Fruit fly (Drosophila melanogaster) whole organism: ENCODE measurements around the gene Irk1.

Experiments
- CG8478 ChIP-seq: fragments of >200 bp; optimal IDR thresholded peaks from 2 replicates; lab custom pipeline; 2018; ENCODE audit warnings: inconsistent platforms
- Dll ChIP-seq: fragments of >200 bp; optimal IDR thresholded peaks from 2 replicates; lab custom pipeline; 2017
- EcR ChIP-seq, 2 experiments: fragments of >200 bp; optimal IDR thresholded peaks; 2 replicates each; lab custom pipeline; 2017; ENCODE audit warnings: missing biosample characterization in 2 of 2, missing genetic modification characterization in 2 of 2, missing genetic modification reagents in 2 of 2
- pan ChIP-seq: fragments of >200 bp; optimal IDR thresholded peaks from 2 replicates; lab custom pipeline; 2017
- psq ChIP-seq: fragments of >200 bp; optimal IDR thresholded peaks from 2 replicates; lab custom pipeline; 2017
- usp ChIP-seq: fragments of >200 bp; optimal IDR thresholded peaks from 2 replicates; lab custom pipeline; 2017; ENCODE audit warnings: missing biosample characterization, missing genetic modification characterization, mixed read lengths

dm6 chr3R:23174739-23175138 is 6.6 kb downstream of the Irk1 start:
- TF ChIP-seq pan (lab: Kevin White, UChicago) (peak; percentile 43), CG8478 (lab: Kevin White, UChicago) (no peak), psq (lab: Kevin White, UChicago) (no peak), usp (GFP tag; lab: Kevin White, UChicago) (no peak), Dll (lab: Kevin White, UChicago) (no peak), EcR (GFP tag; optimal IDR thresholded peaks at IDR 0.05; lab: Kevin White, UChicago) (no peak)
